Fruit fly (Drosophila melanogaster) whole organism, pupa: ENCODE data around the gene CG7453.

Source experiments
- CG10348 ChIP-seq: fragments of 200-800 bp; sonication (Bioruptor generic); IDR thresholded peaks from 2 replicates; pipeline ENCODE4 v1.3.6; 2022; ENCODE audit warnings: missing biosample characterization, missing genetic modification characterization
- CG12605 ChIP-seq: fragments of 200-800 bp; sonication (Bioruptor generic); IDR thresholded peaks from 2 replicates; pipeline ENCODE4 v1.3.6; 2022; ENCODE audit warnings: missing biosample characterization, missing genetic modification characterization
- CG13204 ChIP-seq: fragments of 200-800 bp; sonication (Bioruptor generic); optimal IDR thresholded peaks from 2 replicates; lab custom pipeline; 2018; ENCODE audit warnings: missing biosample characterization, mild to moderate bottlenecking, missing genetic modification characterization, moderate library complexity
- CG14655 ChIP-seq: fragments of 200-800 bp; sonication (Bioruptor generic); optimal IDR thresholded peaks from 3 replicates; lab custom pipeline; 2017; ENCODE audit warnings: mild to moderate bottlenecking, missing biosample characterization, missing genetic modification reagents, missing genetic modification characterization
- CG15710 ChIP-seq: fragments of 200-800 bp; sonication (Bioruptor generic); optimal IDR thresholded peaks from 2 replicates; lab custom pipeline; 2018; ENCODE audit warnings: missing biosample characterization, mild to moderate bottlenecking, missing genetic modification characterization, moderate library complexity
- CG17806 ChIP-seq: fragments of 200-800 bp; sonication (Bioruptor generic); optimal IDR thresholded peaks from 2 replicates; lab custom pipeline; 2018; ENCODE audit warnings: missing biosample characterization, mild to moderate bottlenecking, missing genetic modification characterization, moderate library complexity
- CG32121 ChIP-seq: fragments of 200-800 bp; sonication (Bioruptor generic); IDR thresholded peaks from 2 replicates; pipeline ENCODE4 v1.3.6; 2022; ENCODE audit warnings: missing biosample characterization, missing genetic modification characterization
- CG34367 ChIP-seq: fragments of 200-800 bp; sonication (Bioruptor generic); optimal IDR thresholded peaks from 2 replicates; lab custom pipeline; 2018; ENCODE audit warnings: missing biosample characterization, mild to moderate bottlenecking, missing genetic modification characterization
- CG4496 ChIP-seq: fragments of 200-800 bp; sonication (Bioruptor generic); IDR thresholded peaks from 3 replicates; pipeline ENCODE4 v1.3.6; 2022; ENCODE audit warnings: missing biosample characterization, missing genetic modification characterization
- CG8159 ChIP-seq: fragments of 200-800 bp; sonication (Bioruptor generic); optimal IDR thresholded peaks from 3 replicates; lab custom pipeline; 2018; ENCODE audit warnings: missing biosample characterization, mild to moderate bottlenecking, missing genetic modification characterization, moderate library complexity
- CG8301 ChIP-seq: fragments of 200-800 bp; sonication (Bioruptor generic); optimal IDR thresholded peaks from 2 replicates; lab custom pipeline; 2018; ENCODE audit warnings: missing biosample characterization, mild to moderate bottlenecking, missing genetic modification characterization
- CG9948 ChIP-seq: fragments of 200-800 bp; sonication (Bioruptor generic); optimal IDR thresholded peaks from 2 replicates; lab custom pipeline; 2018; ENCODE audit warnings: missing biosample characterization, mild to moderate bottlenecking, missing genetic modification characterization, moderate library complexity
- D1 ChIP-seq: fragments of 200-800 bp; sonication (Bioruptor generic); optimal IDR thresholded peaks from 2 replicates; lab custom pipeline; 2018; ENCODE audit warnings: missing biosample characterization, mild to moderate bottlenecking, missing genetic modification characterization, moderate library complexity
- EcR ChIP-seq: fragments of 200-800 bp; sonication (Bioruptor generic); optimal IDR thresholded peaks from 3 replicates; lab custom pipeline; 2019; ENCODE audit warnings: missing biosample characterization, missing genetic modification characterization, mild to moderate bottlenecking, moderate library complexity, missing genetic modification reagents
- Ets98B ChIP-seq: fragments of 200-800 bp; sonication (Bioruptor generic); IDR thresholded peaks from 2 replicates; pipeline ENCODE4 v1.3.6; 2022; ENCODE audit warnings: missing biosample characterization, missing genetic modification characterization
- Pif1A ChIP-seq: fragments of 200-800 bp; sonication (Bioruptor generic); optimal IDR thresholded peaks from 3 replicates; lab custom pipeline; 2016; ENCODE audit warnings: missing biosample characterization, missing genetic modification characterization
- Pif1B ChIP-seq: fragments of 200-800 bp; sonication (Bioruptor generic); optimal IDR thresholded peaks from 3 replicates; lab custom pipeline; 2016; ENCODE audit warnings: missing biosample characterization, missing genetic modification characterization
- Snoo ChIP-seq: fragments of 200-800 bp; sonication (Bioruptor generic); optimal IDR thresholded peaks from 3 replicates; lab custom pipeline; 2017; ENCODE audit warnings: missing biosample characterization, mild to moderate bottlenecking, missing genetic modification characterization, inconsistent platforms
- fd96Ca ChIP-seq: fragments of 200-800 bp; sonication (Bioruptor generic); IDR thresholded peaks from 3 replicates; pipeline ENCODE4 v1.3.6; 2022; ENCODE audit warnings: missing biosample characterization, missing genetic modification characterization
- gl ChIP-seq: fragments of 200-800 bp; sonication (Bioruptor generic); optimal IDR thresholded peaks from 2 replicates; lab custom pipeline; 2018; ENCODE audit warnings: missing biosample characterization, mild to moderate bottlenecking, missing genetic modification characterization
- rn ChIP-seq: fragments of 200-800 bp; sonication (Bioruptor generic); IDR thresholded peaks from 2 replicates; pipeline ENCODE4 v1.3.6; 2022; ENCODE audit warnings: missing biosample characterization, missing genetic modification characterization

Gene CG7453

DNA sequence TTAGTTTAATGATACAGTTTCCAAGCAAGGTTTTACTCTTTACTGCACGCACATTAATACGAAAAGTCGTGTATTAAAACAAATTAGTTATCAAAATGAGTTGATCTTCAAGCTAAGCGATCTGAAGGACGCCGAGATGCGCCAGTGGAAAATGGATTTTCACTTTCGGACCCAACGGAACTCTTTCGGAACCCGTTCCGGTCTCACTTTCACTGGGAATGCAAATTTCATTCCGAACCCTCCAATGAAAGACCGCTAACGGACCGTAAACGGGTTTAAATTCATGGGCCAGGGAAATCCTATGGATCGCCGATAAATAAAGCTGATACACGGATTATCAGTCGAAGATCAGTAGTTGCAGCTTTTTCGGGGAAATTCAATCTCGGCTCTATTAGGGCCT lies 16.5 kb upstream of the CG7453 start:
- no peak for TF ChIP-seq CG4496 (GFP tag; lab: Robert Waterston, UW)
- no peak for TF ChIP-seq CG12605 (GFP tag; lab: Robert Waterston, UW)
- no peak for TF ChIP-seq CG13204 (GFP tag; lab: Kevin White, UChicago)
- TF ChIP-seq rn, result no peak
- TF ChIP-seq gl (tag; lab: Kevin White, UChicago), result no peak
- TF ChIP-seq Snoo, result no peak
- TF ChIP-seq CG8159 (tag; lab: Kevin White, UChicago), result no peak
- no peak for TF ChIP-seq Ets98B (GFP tag; lab: Robert Waterston, UW)
- no peak for TF ChIP-seq CG14655 (GFP tag; lab: Kevin White, UChicago)

DNA sequence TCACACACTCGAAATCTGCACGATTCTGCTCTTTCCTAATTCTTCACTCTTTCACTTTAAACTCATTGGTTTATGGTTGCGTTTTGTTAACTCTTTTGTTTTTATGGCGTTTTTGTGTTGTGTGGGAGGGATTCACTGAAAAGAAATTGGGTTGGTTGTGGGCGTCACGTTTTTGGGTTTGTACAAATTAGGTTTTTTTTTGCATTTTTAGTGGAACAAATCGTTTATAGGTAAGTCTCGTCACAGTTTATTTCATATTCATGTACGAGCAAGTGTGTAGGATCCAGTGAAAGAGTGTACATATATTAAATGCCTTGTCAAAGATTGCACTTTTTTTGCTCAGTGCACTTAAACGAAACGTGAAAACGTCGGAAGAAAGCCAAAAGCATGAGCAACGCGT lies 15.2 kb upstream of the CG7453 start:
- TF ChIP-seq Pif1A (GFP tag; lab: Kevin White, UChicago) (peak; percentile 23), CG17806 (no peak), CG13204 (GFP tag; lab: Kevin White, UChicago) (no peak), CG32121 (GFP tag; lab: Robert Waterston, UW) (no peak), CG4496 (GFP tag; lab: Robert Waterston, UW) (0 out of 3 replicates have a peak, but pooled peaks have one; percentile 34), CG8301 (tag; lab: Kevin White, UChicago) (no peak), CG34367 (tag; lab: Kevin White, UChicago) (no peak), Snoo (peak; percentile 58), rn (no peak), CG12605 (GFP tag; lab: Robert Waterston, UW) (no peak), D1 (tag; lab: Kevin White, UChicago) (no peak), CG15710 (tag; lab: Kevin White, UChicago) (no peak), Pif1B (GFP tag; lab: Kevin White, UChicago) (no peak), Ets98B (GFP tag; lab: Robert Waterston, UW) (no peak), CG8159 (tag; lab: Kevin White, UChicago) (no peak), EcR (no peak), CG9948 (tag; lab: Kevin White, UChicago) (peak; percentile 17), CG10348 (GFP tag; lab: Robert Waterston, UW) (no peak), CG14655 (GFP tag; lab: Kevin White, UChicago) (no peak), gl (tag; lab: Kevin White, UChicago) (no peak), fd96Ca (GFP tag; lab: Robert Waterston, UW) (no peak)

DNA sequence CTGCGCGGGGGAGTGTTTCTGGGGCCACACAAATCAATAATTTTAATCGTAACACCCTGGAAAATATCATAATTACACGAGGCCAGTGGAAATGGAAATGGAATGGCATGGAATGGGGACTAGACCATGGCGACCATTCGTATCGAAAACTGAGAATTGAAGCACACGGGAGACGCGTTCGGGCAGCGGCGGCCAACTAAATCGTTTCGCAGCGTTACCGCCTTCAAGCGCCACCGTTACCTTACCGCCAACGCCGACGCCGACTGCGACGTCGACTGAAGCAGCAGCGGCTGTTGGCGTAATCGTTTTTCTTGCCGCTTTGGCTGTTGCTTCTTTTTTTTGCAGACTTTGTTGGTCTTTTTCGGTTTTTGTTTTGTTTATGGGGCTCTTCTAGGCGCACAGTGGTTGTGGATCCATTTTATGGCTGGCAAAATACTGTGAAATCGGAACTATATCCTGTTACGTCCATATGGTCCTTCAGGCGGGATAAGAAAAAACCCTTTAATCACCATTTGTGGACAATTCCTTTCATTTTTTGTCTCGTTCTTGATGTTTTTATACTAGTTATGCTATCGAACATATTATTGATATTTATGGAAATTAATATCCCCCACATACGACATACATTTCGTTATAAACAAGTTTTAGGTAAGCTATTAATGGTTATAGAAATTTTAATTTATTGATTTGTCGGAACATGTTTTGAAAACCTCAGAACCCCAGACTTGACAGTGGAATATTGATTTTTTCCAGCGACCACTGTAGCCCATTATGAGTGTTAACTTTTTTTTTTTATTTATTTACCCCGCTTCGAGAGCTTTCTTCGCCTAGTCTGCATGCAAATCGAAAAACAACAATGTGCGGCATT lies 14.6 kb upstream of the CG7453 start:
- TF ChIP-seq D1 (tag; lab: Kevin White, UChicago) (no peak), CG9948 (tag; lab: Kevin White, UChicago) (peak; percentile 25), gl (tag; lab: Kevin White, UChicago) (peak; percentile 79), Pif1A (GFP tag; lab: Kevin White, UChicago) (no peak), CG34367 (tag; lab: Kevin White, UChicago) (peak; percentile 49), Ets98B (GFP tag; lab: Robert Waterston, UW) (peak; percentile 61), CG4496 (GFP tag; lab: Robert Waterston, UW) (peak; percentile 81), CG17806 (peak; percentile 16), CG14655 (GFP tag; lab: Kevin White, UChicago) (no peak), Snoo (no peak), CG8301 (tag; lab: Kevin White, UChicago) (no peak), Pif1B (GFP tag; lab: Kevin White, UChicago) (no peak), CG8159 (tag; lab: Kevin White, UChicago) (peak; percentile 43), EcR (no peak), CG13204 (GFP tag; lab: Kevin White, UChicago) (peak; percentile 81), CG10348 (GFP tag; lab: Robert Waterston, UW) (no peak), CG15710 (tag; lab: Kevin White, UChicago) (peak; percentile 63), fd96Ca (GFP tag; lab: Robert Waterston, UW) (peak; percentile 40; the same call in 1 of the 3 replicates), rn (no peak), CG32121 (GFP tag; lab: Robert Waterston, UW) (peak; percentile 36; the same call in 1 of the 2 replicates), CG12605 (GFP tag; lab: Robert Waterston, UW) (peak; percentile 83)

DNA sequence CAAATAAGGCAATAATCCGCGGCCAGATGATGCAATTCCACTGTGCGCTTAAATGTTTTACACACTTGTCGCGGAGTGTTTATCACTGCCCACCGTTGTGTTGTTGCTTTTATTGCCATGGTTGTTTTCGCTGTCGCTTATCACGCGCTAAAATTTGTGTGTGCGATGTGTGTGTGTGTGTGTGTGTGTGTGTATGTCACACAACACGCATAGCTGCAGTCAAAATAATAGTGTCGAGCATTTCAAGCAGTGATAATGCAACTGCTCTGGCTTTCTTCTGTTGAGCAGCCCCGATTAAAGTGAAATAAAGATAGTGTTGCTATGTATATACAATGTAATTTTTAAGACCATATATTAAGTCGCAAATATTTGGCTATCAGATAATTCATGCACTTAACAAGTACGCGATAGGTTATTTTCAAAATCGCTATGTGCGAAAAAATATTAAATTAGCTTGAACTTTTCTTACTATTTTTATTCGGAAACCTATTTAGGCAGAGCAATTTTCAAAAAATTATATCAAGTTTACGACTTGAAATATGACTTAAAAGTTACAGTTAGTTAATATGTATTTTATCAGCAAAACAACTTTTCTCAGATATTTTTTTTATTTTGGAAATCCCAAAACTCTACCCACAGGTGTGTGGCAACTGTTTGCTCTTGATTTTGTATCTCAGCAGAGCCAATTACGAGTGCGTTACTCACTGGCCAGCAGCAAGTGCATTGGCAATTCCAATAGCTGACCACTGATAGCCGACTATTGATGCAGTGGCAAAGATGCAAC lies 13.6 kb upstream of the CG7453 start:
- no peak for TF ChIP-seq CG9948 (tag; lab: Kevin White, UChicago)
- no peak for TF ChIP-seq Pif1A (GFP tag; lab: Kevin White, UChicago)
- peak; percentile 54 for TF ChIP-seq CG8159 (tag; lab: Kevin White, UChicago)
- peak; percentile 45 for TF ChIP-seq Snoo
- no peak for TF ChIP-seq CG8301 (tag; lab: Kevin White, UChicago)
- peak; percentile 39 for TF ChIP-seq CG15710 (tag; lab: Kevin White, UChicago)
- no peak for TF ChIP-seq EcR
- TF ChIP-seq D1 (tag; lab: Kevin White, UChicago), result no peak
- 0 out of 3 replicates have a peak, but pooled peaks have one; percentile 37 for TF ChIP-seq fd96Ca (GFP tag; lab: Robert Waterston, UW)
- TF ChIP-seq rn, result no peak
- no peak for TF ChIP-seq Pif1B (GFP tag; lab: Kevin White, UChicago)
- no peak for TF ChIP-seq CG4496 (GFP tag; lab: Robert Waterston, UW)
- peak; percentile 40; the same call in 1 of the 2 replicates for TF ChIP-seq CG32121 (GFP tag; lab: Robert Waterston, UW)
- TF ChIP-seq CG14655 (GFP tag; lab: Kevin White, UChicago), result peak; percentile 52
